Worm (Caenorhabditis elegans): ENCODE data around the gene arrd-5.

ce11 chrII:9874508-9875229 is 39.6 kb downstream of the arrd-5 start, which contains the start of the genes chil-2 and ctsa-3.2:
- TF ChIP-seq che-1 (tag; optimal IDR thresholded peaks at IDR 0.05) (no peak), unc-42 (tag; optimal IDR thresholded peaks at IDR 0.05) (no peak), tbx-7 (tag; optimal IDR thresholded peaks at IDR 0.05) (no peak), syd-9 (tag; optimal IDR thresholded peaks at IDR 0.05) (no peak), nhr-232 (tag; optimal IDR thresholded peaks at IDR 0.05) (no peak)

Data from whole organism, late embryonic.